Fruit fly (Drosophila melanogaster) whole organism, embryonic: Measurements from ENCODE around the gene meigo.

ENCODE experiments used
- ATbp ChIP-seq: fragments of 200-800 bp; sonication (Bioruptor generic); optimal IDR thresholded peaks from 2 replicates; lab custom pipeline; 2017; ENCODE audit warnings: missing biosample characterization, mild to moderate bottlenecking, missing genetic modification characterization, missing genetic modification reagents
- Ada2b ChIP-seq: fragments of 200-800 bp; sonication (Bioruptor generic); IDR thresholded peaks from 2 replicates; pipeline ENCODE4 v1.3.6; 2022; ENCODE audit warnings: missing biosample characterization, missing genetic modification characterization
- Adf1 ChIP-seq: fragments of 200-800 bp; sonication (Bioruptor generic); IDR thresholded peaks from 2 replicates; pipeline ENCODE4 v1.3.6; 2022; ENCODE audit warnings: missing biosample characterization, missing genetic modification characterization
- CG10267 ChIP-seq: fragments of 200-800 bp; sonication (Bioruptor generic); optimal IDR thresholded peaks from 2 replicates; lab custom pipeline; 2018; ENCODE audit warnings: missing biosample characterization, mild to moderate bottlenecking, missing genetic modification characterization, moderate library complexity
- CG10959 ChIP-seq: fragments of 200-800 bp; sonication (Bioruptor generic); IDR thresholded peaks from 2 replicates; pipeline ENCODE4 v1.3.6; 2022; ENCODE audit warnings: missing biosample characterization, missing genetic modification characterization
- CG11093 ChIP-seq: fragments of 200-800 bp; sonication (Bioruptor generic); IDR thresholded peaks from 3 replicates; pipeline ENCODE4 v1.3.6; 2022; ENCODE audit warnings: missing biosample characterization, missing genetic modification characterization
- CG11504 ChIP-seq: fragments of 200-800 bp; sonication (Bioruptor generic); optimal IDR thresholded peaks from 3 replicates; lab custom pipeline; 2019; ENCODE audit warnings: missing biosample characterization, mild to moderate bottlenecking, missing genetic modification characterization, moderate library complexity
- CG12155 ChIP-seq: fragments of 200-800 bp; sonication (Bioruptor generic); optimal IDR thresholded peaks from 3 replicates; lab custom pipeline; 2016; ENCODE audit warnings: missing biosample characterization, missing genetic modification characterization
- CG12769 ChIP-seq: fragments of 200-800 bp; sonication (Bioruptor generic); optimal IDR thresholded peaks from 2 replicates; lab custom pipeline; 2019; ENCODE audit warnings: missing biosample characterization, mild to moderate bottlenecking, missing genetic modification characterization, moderate library complexity
- CG13296 ChIP-seq: fragments of 200-800 bp; sonication (Bioruptor generic); optimal IDR thresholded peaks from 3 replicates; lab custom pipeline; 2018; ENCODE audit warnings: missing biosample characterization, mild to moderate bottlenecking, missing genetic modification characterization
- CG17359 ChIP-seq: fragments of 200-800 bp; sonication (Bioruptor generic); optimal IDR thresholded peaks from 3 replicates; lab custom pipeline; 2018; ENCODE audit warnings: missing biosample characterization, mild to moderate bottlenecking, missing genetic modification characterization, moderate library complexity
- CG17829 ChIP-seq: fragments of 200-800 bp; optimal IDR thresholded peaks from 2 replicates; lab custom pipeline; 2019; ENCODE audit warnings: missing biosample characterization, mild to moderate bottlenecking, missing genetic modification characterization, moderate library complexity
- CG1792 ChIP-seq: fragments of 200-800 bp; sonication (Bioruptor generic); optimal IDR thresholded peaks from 2 replicates; lab custom pipeline; 2016; ENCODE audit warnings: missing biosample characterization, missing genetic modification characterization
- CG2129 ChIP-seq: fragments of 200-800 bp; sonication (Bioruptor generic); IDR thresholded peaks from 2 replicates; pipeline ENCODE4 v1.3.6; 2022; ENCODE audit warnings: missing biosample characterization, missing genetic modification characterization; ENCODE audit not compliant: partially characterized antibody
- CG30020 ChIP-seq: fragments of 200-800 bp; optimal IDR thresholded peaks from 2 replicates; lab custom pipeline; 2019; ENCODE audit warnings: missing biosample characterization, mild to moderate bottlenecking, missing genetic modification characterization, moderate library complexity
- CG30403 ChIP-seq: fragments of 200-800 bp; sonication (Bioruptor generic); optimal IDR thresholded peaks from 3 replicates; lab custom pipeline; 2016; ENCODE audit warnings: missing biosample characterization, missing genetic modification characterization
- CG6791 ChIP-seq: fragments of 200-800 bp; sonication (Bioruptor generic); IDR thresholded peaks from 3 replicates; pipeline ENCODE4 v1.3.6; 2022; ENCODE audit warnings: missing biosample characterization, missing genetic modification characterization; ENCODE audit not compliant: partially characterized antibody
- CG6813 ChIP-seq: fragments of 200-800 bp; sonication (Bioruptor generic); optimal IDR thresholded peaks from 2 replicates; lab custom pipeline; 2017; ENCODE audit warnings: missing biosample characterization, missing genetic modification characterization, mild to moderate bottlenecking, moderate library complexity, missing genetic modification reagents
- CG7928 ChIP-seq: fragments of 200-800 bp; sonication (Bioruptor generic); optimal IDR thresholded peaks from 2 replicates; lab custom pipeline; 2017; ENCODE audit warnings: missing biosample characterization, mild to moderate bottlenecking, missing genetic modification characterization
- D ChIP-seq, 2 experiments: fragments of 200-800 bp in 1 of 2; fragments of >200 bp in 1 of 2; sonication (Bioruptor generic) in 1 of 2; optimal IDR thresholded peaks; 2 replicates in 1 of 2; 3 replicates in 1 of 2; lab custom pipeline; 2017; ENCODE audit warnings: mild to moderate bottlenecking in 1 of 2, missing biosample characterization in 1 of 2, missing genetic modification characterization in 1 of 2, missing genetic modification reagents in 1 of 2
- Dek ChIP-seq: fragments of 200-800 bp; sonication (Bioruptor generic); optimal IDR thresholded peaks from 3 replicates; lab custom pipeline; 2019; ENCODE audit warnings: missing biosample characterization, mild to moderate bottlenecking, missing genetic modification characterization, moderate library complexity
- Dref ChIP-seq: fragments of 200-800 bp; sonication (Bioruptor generic); IDR thresholded peaks from 2 replicates; pipeline ENCODE4 v1.3.6; 2022; ENCODE audit warnings: missing biosample characterization, missing genetic modification characterization
- Gsc ChIP-seq: fragments of 200-800 bp; sonication (Bioruptor generic); IDR thresholded peaks from 2 replicates; pipeline ENCODE4 v1.3.6; 2022; ENCODE audit warnings: missing biosample characterization, missing genetic modification characterization
- Lpt ChIP-seq: fragments of >200 bp; optimal IDR thresholded peaks from 2 replicates; lab custom pipeline; 2018; ENCODE audit warnings: missing biosample characterization, missing genetic modification characterization
- MESR4 ChIP-seq: fragments of 200-800 bp; sonication (Bioruptor generic); optimal IDR thresholded peaks from 2 replicates; lab custom pipeline; 2018; ENCODE audit warnings: missing biosample characterization, mild to moderate bottlenecking, missing genetic modification characterization, moderate library complexity
- Mad ChIP-seq: fragments of 200-800 bp; sonication (Bioruptor generic); optimal IDR thresholded peaks from 2 replicates; lab custom pipeline; 2016; ENCODE audit warnings: missing biosample characterization, missing genetic modification characterization
- Meics ChIP-seq: fragments of 200-800 bp; sonication (Bioruptor generic); optimal IDR thresholded peaks from 2 replicates; lab custom pipeline; 2017; ENCODE audit warnings: missing biosample characterization, mild to moderate bottlenecking, missing genetic modification characterization
- NC2α ChIP-seq: fragments of 200-800 bp; sonication (Bioruptor generic); optimal IDR thresholded peaks from 2 replicates; lab custom pipeline; 2016; ENCODE audit warnings: missing biosample characterization, missing genetic modification characterization
- NfI ChIP-seq: fragments of 200-800 bp; sonication (Bioruptor generic); optimal IDR thresholded peaks from 3 replicates; lab custom pipeline; 2018; ENCODE audit warnings: missing biosample characterization, mild to moderate bottlenecking, missing genetic modification characterization, moderate library complexity
- Usf ChIP-seq: fragments of 200-800 bp; sonication (Bioruptor generic); optimal IDR thresholded peaks from 2 replicates; lab custom pipeline; 2017; ENCODE audit warnings: missing genotype, missing biosample characterization, missing genetic modification characterization
- ash1 ChIP-seq: fragments of 200-800 bp; sonication (Bioruptor generic); optimal IDR thresholded peaks from 2 replicates; lab custom pipeline; 2018; ENCODE audit warnings: missing biosample characterization, mild to moderate bottlenecking, missing genetic modification characterization
- bab2 ChIP-seq: fragments of 200-800 bp; sonication (Bioruptor generic); optimal IDR thresholded peaks from 2 replicates; lab custom pipeline; 2016; ENCODE audit warnings: missing biosample characterization, missing genetic modification characterization
- cg ChIP-seq: fragments of 200-800 bp; sonication (Bioruptor generic); optimal IDR thresholded peaks from 3 replicates; lab custom pipeline; 2019; ENCODE audit warnings: missing biosample characterization, mild to moderate bottlenecking, missing genetic modification characterization, moderate library complexity
- chinmo ChIP-seq: fragments of 200-800 bp; sonication (Bioruptor generic); IDR thresholded peaks from 4 replicates; pipeline ENCODE4 v1.3.6; 2022; ENCODE audit warnings: missing biosample characterization, missing genetic modification characterization; ENCODE audit not compliant: partially characterized antibody
- dmrt11E ChIP-seq: fragments of 200-800 bp; sonication (Bioruptor generic); optimal IDR thresholded peaks from 3 replicates; lab custom pipeline; 2018; ENCODE audit warnings: missing biosample characterization, mild to moderate bottlenecking, missing genetic modification characterization, moderate library complexity
- dpn ChIP-seq, 2 experiments: fragments of 200-800 bp; sonication (Bioruptor generic); optimal IDR thresholded peaks; 3 replicates each; lab custom pipeline; 2016; ENCODE audit warnings: missing biosample characterization in 2 of 2, missing genetic modification characterization in 2 of 2
- eyg ChIP-seq: fragments of 200-800 bp; sonication (Bioruptor generic); optimal IDR thresholded peaks from 3 replicates; lab custom pipeline; 2016; ENCODE audit warnings: missing biosample characterization, missing genetic modification characterization
- h ChIP-seq: fragments of >200 bp; optimal IDR thresholded peaks from 2 replicates; lab custom pipeline; 2017
- luna ChIP-seq: fragments of 200-800 bp; sonication (Bioruptor generic); optimal IDR thresholded peaks from 2 replicates; lab custom pipeline; 2016; ENCODE audit warnings: missing biosample characterization, missing genetic modification characterization
- mld ChIP-seq: fragments of 200-800 bp; sonication (Bioruptor generic); IDR thresholded peaks from 3 replicates; pipeline ENCODE4 v1.3.6; 2022; ENCODE audit warnings: missing biosample characterization, missing genetic modification characterization; ENCODE audit not compliant: partially characterized antibody
- nerfin-1 ChIP-seq: fragments of 200-800 bp; sonication (Bioruptor generic); optimal IDR thresholded peaks from 3 replicates; lab custom pipeline; 2019; ENCODE audit warnings: missing biosample characterization, mild to moderate bottlenecking, missing genetic modification characterization, moderate library complexity
- pros ChIP-seq: fragments of 200-800 bp; sonication (Bioruptor generic); optimal IDR thresholded peaks from 3 replicates; lab custom pipeline; 2019; ENCODE audit warnings: missing biosample characterization, mild to moderate bottlenecking, missing genetic modification characterization, moderate library complexity
- psq ChIP-seq: fragments of 200-800 bp; sonication (Bioruptor generic); optimal IDR thresholded peaks from 2 replicates; lab custom pipeline; 2017; ENCODE audit warnings: missing biosample characterization, missing genetic modification characterization
- pzg ChIP-seq: fragments of 200-800 bp; sonication (Bioruptor generic); optimal IDR thresholded peaks from 3 replicates; lab custom pipeline; 2018; ENCODE audit warnings: missing biosample characterization, mild to moderate bottlenecking, missing genetic modification characterization, moderate library complexity
- row ChIP-seq: fragments of 200-800 bp; sonication (Bioruptor generic); IDR thresholded peaks from 3 replicates; pipeline ENCODE4 v1.3.6; 2022; ENCODE audit warnings: missing biosample characterization, missing genetic modification characterization
- sd ChIP-seq: fragments of 200-800 bp; sonication (Bioruptor generic); optimal IDR thresholded peaks from 3 replicates; lab custom pipeline; 2018; ENCODE audit warnings: missing biosample characterization, mild to moderate bottlenecking, missing genetic modification characterization, moderate library complexity
- vfl ChIP-seq: fragments of 200-800 bp; sonication (Bioruptor generic); optimal IDR thresholded peaks from 2 replicates; lab custom pipeline; 2016; ENCODE audit warnings: missing biosample characterization, missing genetic modification characterization
- zen2 ChIP-seq: fragments of 200-800 bp; sonication (Bioruptor generic); IDR thresholded peaks from 3 replicates; pipeline ENCODE4 v1.3.6; 2022; ENCODE audit warnings: missing biosample characterization, missing genetic modification characterization; ENCODE audit not compliant: partially characterized antibody

Gene meigo

dm6 chr3R:21111964-21112740, 25.9 kb upstream of the meigo start (continued):
- no peak for TF ChIP-seq MESR4 (GFP tag; lab: Kevin White, UChicago)
- TF ChIP-seq NfI (GFP tag; lab: Kevin White, UChicago), result peak; percentile 41
- no peak for TF ChIP-seq cg (GFP tag; lab: Kevin White, UChicago)
- 0 out of 4 replicates have a peak, but pooled peaks have one; percentile 12 for TF ChIP-seq chinmo (GFP tag; lab: Robert Waterston, UW)
- TF ChIP-seq vfl, result no peak
- TF ChIP-seq dpn (GFP tag; optimal IDR thresholded peaks at IDR 0.05; lab: Kevin White, UChicago), result peak in 1 of 2 experiments; percentile 25
- no peak for TF ChIP-seq dmrt11E (tag; lab: Kevin White, UChicago)
- no peak for TF ChIP-seq NC2α (GFP tag; lab: Kevin White, UChicago)
- peak; percentile 23 for TF ChIP-seq CG30403 (GFP tag; lab: Kevin White, UChicago)
- TF ChIP-seq CG30020 (tag; lab: Kevin White, UChicago), result no peak
- TF ChIP-seq CG6791, result 0 out of 3 replicates have a peak, but pooled peaks have one; percentile 10
- peak; percentile 17 for TF ChIP-seq CG12769 (tag; lab: Kevin White, UChicago)
- no peak for TF ChIP-seq Lpt (GFP tag; lab: Kevin White, UChicago)
- TF ChIP-seq CG13296 (GFP tag; lab: Kevin White, UChicago), result no peak
- TF ChIP-seq CG1792, result no peak
- TF ChIP-seq CG17829 (tag; lab: Kevin White, UChicago), result peak; percentile 19
- TF ChIP-seq D (optimal IDR thresholded peaks at IDR 0.05; lab: Kevin White, UChicago), result no peak
- TF ChIP-seq D (GFP tag; optimal IDR thresholded peaks at IDR 0.05; lab: Kevin White, UChicago), result peak; percentile 5
- no peak for TF ChIP-seq sd (tag; lab: Kevin White, UChicago)
- no peak for TF ChIP-seq CG10959 (GFP tag; lab: Robert Waterston, UW)
- TF ChIP-seq luna (GFP tag; lab: Kevin White, UChicago), result no peak
- TF ChIP-seq bab2 (GFP tag; lab: Kevin White, UChicago), result no peak
- peak; percentile 3 for TF ChIP-seq CG6813
- TF ChIP-seq CG10267 (tag; lab: Kevin White, UChicago), result no peak
- no peak for TF ChIP-seq h
- TF ChIP-seq Usf (GFP tag; lab: Kevin White, UChicago), result no peak
- no peak for TF ChIP-seq Gsc (GFP tag; lab: Robert Waterston, UW)
- TF ChIP-seq eyg (GFP tag; lab: Kevin White, UChicago), result no peak
- no peak for TF ChIP-seq CG7928 (GFP tag; lab: Kevin White, UChicago)
- TF ChIP-seq pzg, result no peak
- no peak for TF ChIP-seq CG2129 (GFP tag; lab: Robert Waterston, UW)
- TF ChIP-seq psq (GFP tag; lab: Kevin White, UChicago), result no peak
- TF ChIP-seq CG11504 (tag; lab: Kevin White, UChicago), result peak; percentile 60
- TF ChIP-seq Meics (GFP tag; lab: Kevin White, UChicago), result peak; percentile 63
- TF ChIP-seq ATbp, result peak; percentile 29
- peak; percentile 23 for TF ChIP-seq Dek (tag; lab: Kevin White, UChicago)
- TF ChIP-seq pros (GFP tag; lab: Kevin White, UChicago), result peak; percentile 25
- no peak for TF ChIP-seq CG11093
- no peak for TF ChIP-seq Dref (GFP tag; lab: Robert Waterston, UW)
- TF ChIP-seq zen2 (GFP tag; lab: Robert Waterston, UW), result no peak
- TF ChIP-seq mld (GFP tag; lab: Robert Waterston, UW), result no peak
- no peak for TF ChIP-seq ash1 (GFP tag; lab: Kevin White, UChicago)
- TF ChIP-seq Adf1, result no peak
- no peak for TF ChIP-seq Ada2b
- peak; percentile 64 for TF ChIP-seq nerfin-1 (tag; lab: Kevin White, UChicago)
- no peak for TF ChIP-seq Mad
- peak; percentile 31 for TF ChIP-seq CG12155
- peak; percentile 65 for TF ChIP-seq row (GFP tag; lab: Robert Waterston, UW)
- TF ChIP-seq CG17359 (tag; lab: Kevin White, UChicago), result peak; percentile 33
